Worm (Caenorhabditis elegans) whole organism, L2 larva: ENCODE measurements around the gene pgp-7.

Experiments
- C34F6.9 ChIP-seq: fragments of 150-350 bp; optimal IDR thresholded peaks from 2 replicates; lab custom pipeline; 2014; ENCODE audit warnings: missing biosample characterization, missing genetic modification characterization
- F13H6.1 ChIP-seq: sonication (generic microtip); optimal IDR thresholded peaks from 2 replicates; lab custom pipeline; 2016; ENCODE audit warnings: missing genetic modification characterization, missing compliant biosample characterization
- R02D3.7 ChIP-seq: fragments of 150-350 bp; optimal IDR thresholded peaks from 2 replicates; lab custom pipeline; 2014; ENCODE audit warnings: missing biosample characterization, missing genetic modification characterization
- Y55F3AM.14 ChIP-seq: fragments of 200-800 bp; sonication (Bioruptor generic); optimal IDR thresholded peaks from 2 replicates; lab custom pipeline; 2018; ENCODE audit warnings: mild to moderate bottlenecking, missing genetic modification characterization, missing compliant biosample characterization
- alr-1 ChIP-seq: fragments of 150-350 bp; optimal IDR thresholded peaks from 2 replicates; lab custom pipeline; 2014; ENCODE audit warnings: missing biosample characterization, missing genetic modification characterization
- aly-2 ChIP-seq: fragments of 150-350 bp; optimal IDR thresholded peaks from 2 replicates; lab custom pipeline; 2014; ENCODE audit warnings: missing biosample characterization, missing genetic modification characterization
- ama-1 ChIP-seq: fragments of 150-350 bp; optimal IDR thresholded peaks from 2 replicates; lab custom pipeline; 2018; ENCODE audit warnings: inconsistent platforms
- ceh-16 ChIP-seq: fragments of 150-350 bp; optimal IDR thresholded peaks from 2 replicates; lab custom pipeline; 2014; ENCODE audit warnings: missing biosample characterization, missing genetic modification characterization
- ceh-82 ChIP-seq: fragments of 150-350 bp; optimal IDR thresholded peaks from 2 replicates; lab custom pipeline; 2014; ENCODE audit warnings: missing biosample characterization, missing genetic modification characterization
- crh-2 ChIP-seq: sonication (generic microtip); optimal IDR thresholded peaks from 2 replicates; lab custom pipeline; 2017; ENCODE audit warnings: missing biosample characterization, missing genetic modification characterization
- egl-27 ChIP-seq: sonication (generic microtip); optimal IDR thresholded peaks from 3 replicates; lab custom pipeline; 2017; ENCODE audit warnings: missing biosample characterization, missing genetic modification reagents, missing genetic modification characterization
- elt-3 ChIP-seq: sonication (generic microtip); optimal IDR thresholded peaks from 2 replicates; lab custom pipeline; 2017; ENCODE audit warnings: missing biosample characterization, missing genetic modification characterization
- fos-1 ChIP-seq: fragments of 150-350 bp; optimal IDR thresholded peaks from 2 replicates; lab custom pipeline; 2014; ENCODE audit warnings: missing biosample characterization, missing genetic modification characterization
- gmeb-1 ChIP-seq: fragments of 150-350 bp; optimal IDR thresholded peaks from 2 replicates; lab custom pipeline; 2014; ENCODE audit warnings: missing biosample characterization, missing genetic modification characterization
- lin-11 ChIP-seq: fragments of 150-350 bp; sonication (generic microtip); optimal IDR thresholded peaks from 2 replicates; lab custom pipeline; 2014; ENCODE audit warnings: missing biosample characterization, missing genetic modification characterization, inconsistent platforms, mixed read lengths
- lin-13 ChIP-seq: fragments of 150-350 bp; optimal IDR thresholded peaks from 2 replicates; lab custom pipeline; 2014; ENCODE audit warnings: missing biosample characterization, missing genetic modification reagents, missing genetic modification characterization
- lsy-2 ChIP-seq, 2 experiments: fragments of 150-350 bp in 1 of 2; sonication (generic microtip) in 1 of 2; optimal IDR thresholded peaks; 2 replicates each; lab custom pipeline; 2014 to 2017; ENCODE audit warnings: missing biosample characterization in 2 of 2, missing genetic modification characterization in 2 of 2
- mab-5 ChIP-seq: fragments of 150-350 bp; optimal IDR thresholded peaks from 2 replicates; lab custom pipeline; 2014; ENCODE audit warnings: missing biosample characterization, missing genetic modification characterization
- mdl-1 ChIP-seq, 2 experiments: fragments of 150-350 bp in 1 of 2; sonication (generic microtip) in 1 of 2; optimal IDR thresholded peaks; 2 replicates each; lab custom pipeline; 2017; ENCODE audit warnings: missing biosample characterization in 2 of 2, missing genetic modification characterization in 2 of 2
- nhr-10 ChIP-seq: sonication (generic microtip); optimal IDR thresholded peaks from 2 replicates; lab custom pipeline; 2017; ENCODE audit warnings: missing biosample characterization, missing genetic modification characterization
- nhr-11 ChIP-seq: fragments of 150-350 bp; optimal IDR thresholded peaks from 2 replicates; lab custom pipeline; 2014; ENCODE audit warnings: missing biosample characterization, missing genetic modification characterization
- nhr-129 ChIP-seq: fragments of 150-350 bp; optimal IDR thresholded peaks from 2 replicates; lab custom pipeline; 2014; ENCODE audit warnings: missing biosample characterization, missing genetic modification characterization
- nhr-21 ChIP-seq: fragments of 150-350 bp; optimal IDR thresholded peaks from 2 replicates; lab custom pipeline; 2014; ENCODE audit warnings: missing biosample characterization, missing genetic modification characterization
- nhr-237 ChIP-seq: fragments of 150-350 bp; optimal IDR thresholded peaks from 2 replicates; lab custom pipeline; 2014; ENCODE audit warnings: missing biosample characterization, missing genetic modification characterization
- nhr-25 ChIP-seq: fragments of 150-350 bp; sonication (generic microtip); optimal IDR thresholded peaks from 3 replicates; lab custom pipeline; 2014; ENCODE audit warnings: missing biosample characterization, missing genetic modification characterization
- nhr-6 ChIP-seq: fragments of 150-350 bp; optimal IDR thresholded peaks from 2 replicates; lab custom pipeline; 2014; ENCODE audit warnings: missing biosample characterization, missing genetic modification characterization
- peb-1 ChIP-seq: fragments of 150-350 bp; optimal IDR thresholded peaks from 2 replicates; lab custom pipeline; 2014; ENCODE audit warnings: missing biosample characterization, missing genetic modification characterization
- skn-1 ChIP-seq: sonication (generic microtip); optimal IDR thresholded peaks from 2 replicates; lab custom pipeline; 2017; ENCODE audit warnings: missing biosample characterization, missing genetic modification characterization
- sma-3 ChIP-seq: sonication (generic microtip); optimal IDR thresholded peaks from 2 replicates; lab custom pipeline; 2016; ENCODE audit warnings: missing genetic modification reagents, missing genetic modification characterization, missing compliant biosample characterization
- sma-9 ChIP-seq, 2 experiments: fragments of 150-350 bp in 1 of 2; sonication (generic microtip) in 1 of 2; optimal IDR thresholded peaks; 2 replicates each; lab custom pipeline; 2014 to 2016; ENCODE audit warnings: missing genetic modification characterization in 2 of 2, mild to moderate bottlenecking in 1 of 2, missing biosample characterization in 1 of 2, missing compliant biosample characterization in 1 of 2, missing genetic modification reagents in 1 of 2, moderate library complexity in 1 of 2
- snpc-4 ChIP-seq: fragments of 150-350 bp; optimal IDR thresholded peaks from 2 replicates; lab custom pipeline; 2014; ENCODE audit warnings: missing biosample characterization, missing genetic modification characterization
- unc-39 ChIP-seq: fragments of 150-350 bp; optimal IDR thresholded peaks from 2 replicates; lab custom pipeline; 2014; ENCODE audit warnings: missing biosample characterization, missing genetic modification characterization
- unc-55 ChIP-seq: fragments of 150-350 bp; sonication (generic microtip); optimal IDR thresholded peaks from 3 replicates; lab custom pipeline; 2014; ENCODE audit warnings: missing biosample characterization, missing genetic modification reagents, missing genetic modification characterization
- unc-62 ChIP-seq: fragments of 150-350 bp; optimal IDR thresholded peaks from 2 replicates; lab custom pipeline; 2014; ENCODE audit warnings: missing biosample characterization, missing genetic modification reagents, missing genetic modification characterization
- ztf-4 ChIP-seq: fragments of 150-350 bp; optimal IDR thresholded peaks from 2 replicates; lab custom pipeline; 2014; ENCODE audit warnings: missing biosample characterization, missing genetic modification characterization

The pgp-7 gene

DNA sequence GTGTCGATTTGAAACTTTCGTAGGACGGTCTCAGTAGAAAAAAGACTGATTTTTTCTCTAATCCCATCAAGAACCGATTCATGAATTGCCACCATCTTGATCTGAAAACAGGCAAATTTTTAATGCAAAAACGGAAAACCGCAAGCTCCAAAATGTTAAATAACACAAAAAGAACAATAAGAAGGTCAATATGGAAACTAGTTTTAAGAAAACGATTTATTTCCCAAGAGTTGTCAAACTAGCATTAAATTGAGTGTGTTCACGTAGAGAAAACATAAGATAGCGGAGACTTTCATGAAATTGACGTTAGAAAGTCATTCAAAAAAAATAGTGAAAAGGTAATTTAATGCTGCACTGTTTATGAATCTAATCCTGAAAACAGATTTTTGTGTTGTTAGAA lies 43.9 kb upstream of the pgp-7 start, which contains the start of gene F47B10.9:
F47B10.9 (minus strand) TSS at position 101 of the 400 bp plus-strand sequence.
- TF ChIP-seq unc-62 (GFP tag; lab: Kevin White, UChicago): no peak
- no peak for TF ChIP-seq crh-2 (tag; lab: Kevin White, UChicago)
- no peak for TF ChIP-seq lsy-2 (tag; optimal IDR thresholded peaks at IDR 0.05; lab: Kevin White, UChicago)
- TF ChIP-seq egl-27 (tag; lab: Kevin White, UChicago): no peak

ce11 chrX:10910716-10911115 lies 40.7 kb upstream of the pgp-7 start, which contains the start of gene F47B10.8:
F47B10.8 (minus strand) TSS chrX:10910816.
- TF ChIP-seq ceh-82 (tag; lab: Kevin White, UChicago) (no peak), sma-9 (GFP tag; optimal IDR thresholded peaks at IDR 0.05; lab: Kevin White, UChicago) (peak; percentile 2), sma-9 (tag; optimal IDR thresholded peaks at IDR 0.05; lab: Kevin White, UChicago) (no peak), nhr-6 (tag; lab: Kevin White, UChicago) (no peak)
- TF ChIP-seq, all 48 proteins: peak for 1

DNA sequence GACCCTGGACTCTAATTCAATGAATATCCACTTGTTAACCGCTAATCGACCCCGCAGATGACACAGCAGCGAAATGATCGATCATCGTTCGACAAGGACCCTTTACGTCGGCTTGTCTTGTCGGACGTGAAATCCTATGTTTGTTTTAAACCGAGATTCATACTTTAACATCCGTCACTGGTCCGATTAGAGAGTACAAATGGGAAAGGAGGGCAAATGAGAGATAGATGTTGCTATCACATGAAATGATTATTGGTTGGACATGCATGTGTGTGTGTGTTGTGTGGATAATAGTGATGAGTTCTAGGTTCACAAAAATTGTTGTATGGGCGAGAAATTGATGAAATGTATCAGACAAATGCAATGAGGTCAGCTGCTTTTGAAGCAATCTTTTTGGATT lies 39.6 kb upstream of the pgp-7 start:
- TF ChIP-seq lsy-2 (tag; optimal IDR thresholded peaks at IDR 0.05; lab: Kevin White, UChicago): peak in 1 of 2 experiments; percentile 35
- TF ChIP-seq unc-55 (GFP tag; lab: Kevin White, UChicago): no peak
- peak; percentile 13 for TF ChIP-seq sma-9 (GFP tag; optimal IDR thresholded peaks at IDR 0.05; lab: Kevin White, UChicago)
- TF ChIP-seq sma-9 (tag; optimal IDR thresholded peaks at IDR 0.05; lab: Kevin White, UChicago): no peak
- TF ChIP-seq nhr-129: peak; percentile 68
- TF ChIP-seq ceh-16 (tag; lab: Kevin White, UChicago): no peak
- TF ChIP-seq lin-13 (GFP tag; lab: Kevin White, UChicago): no peak
- peak; percentile 34 for TF ChIP-seq F13H6.1
- TF ChIP-seq Y55F3AM.14 (GFP tag; lab: Kevin White, UChicago): no peak
- TF ChIP-seq, all 48 proteins: peak for 4

DNA sequence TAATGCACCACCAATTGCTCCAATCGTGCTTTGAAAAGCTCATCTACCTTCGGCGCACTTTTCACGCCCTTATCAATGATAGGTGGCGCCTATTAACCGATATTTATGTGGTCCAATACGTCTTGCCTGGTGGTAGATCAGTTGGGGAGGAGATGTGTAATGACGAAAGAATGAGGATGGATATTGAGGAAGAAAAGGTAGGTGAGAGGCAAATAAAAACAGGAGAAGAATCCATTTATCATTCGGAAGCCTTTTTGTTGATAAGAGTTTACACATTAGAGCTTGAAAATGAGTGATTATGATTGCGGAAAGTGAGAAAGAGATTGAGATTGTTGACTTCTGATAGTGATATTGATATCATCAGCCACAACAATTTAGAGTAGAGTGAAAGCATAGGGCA lies 37.4 kb upstream of the pgp-7 start:
- TF ChIP-seq mab-5 (tag; lab: Kevin White, UChicago) (peak; percentile 19), egl-27 (tag; lab: Kevin White, UChicago) (no peak), nhr-11 (no peak)

ce11 chrX:10903416-10903815 lies 33.4 kb upstream of the pgp-7 start:
- TF ChIP-seq lin-11 (tag; lab: Kevin White, UChicago): no peak
- TF ChIP-seq sma-9 (GFP tag; optimal IDR thresholded peaks at IDR 0.05; lab: Kevin White, UChicago): peak; percentile 35
- no peak for TF ChIP-seq sma-9 (tag; optimal IDR thresholded peaks at IDR 0.05; lab: Kevin White, UChicago)
- TF ChIP-seq fos-1 (tag; lab: Kevin White, UChicago): peak; percentile 66
- TF ChIP-seq, all 48 proteins: peak for 2

DNA sequence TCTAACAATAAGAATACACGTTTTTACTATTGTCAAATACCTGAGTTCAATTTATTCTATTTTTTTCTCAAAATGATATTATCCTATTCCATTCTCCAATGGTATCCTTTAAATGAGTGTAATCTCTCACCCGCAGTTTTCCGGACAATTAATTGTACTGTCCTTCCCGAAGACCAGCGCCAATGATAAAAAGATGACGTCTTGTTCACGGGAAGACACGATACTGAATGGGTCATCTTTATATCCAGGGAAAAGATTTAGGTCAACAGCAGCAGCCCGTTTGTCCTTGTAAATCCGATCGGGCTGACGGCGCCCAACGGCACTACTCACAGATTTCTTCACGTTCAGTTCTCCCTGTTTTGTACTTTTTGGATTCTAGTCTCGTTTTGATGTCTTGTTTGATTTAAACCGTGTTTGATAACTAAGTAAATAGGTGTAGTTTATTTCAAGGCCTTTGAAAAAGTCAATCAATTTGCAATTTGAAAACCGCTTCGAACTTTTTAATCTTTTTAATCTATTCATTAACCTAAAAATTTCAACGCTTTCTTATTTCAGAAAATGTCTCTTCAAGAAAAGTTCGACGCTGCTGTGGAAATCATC lies 32.8 kb upstream of the pgp-7 start, which contains the start of gene acbp-3:
acbp-3 (plus strand) TSS at position 550 of the 600 bp plus-strand sequence.
- TF ChIP-seq fos-1 (tag; lab: Kevin White, UChicago) (peak; percentile 25), nhr-21 (tag; lab: Kevin White, UChicago) (peak; percentile 32), skn-1 (tag; lab: Kevin White, UChicago) (no peak)
- TF ChIP-seq, all 48 proteins: peak for 2

DNA sequence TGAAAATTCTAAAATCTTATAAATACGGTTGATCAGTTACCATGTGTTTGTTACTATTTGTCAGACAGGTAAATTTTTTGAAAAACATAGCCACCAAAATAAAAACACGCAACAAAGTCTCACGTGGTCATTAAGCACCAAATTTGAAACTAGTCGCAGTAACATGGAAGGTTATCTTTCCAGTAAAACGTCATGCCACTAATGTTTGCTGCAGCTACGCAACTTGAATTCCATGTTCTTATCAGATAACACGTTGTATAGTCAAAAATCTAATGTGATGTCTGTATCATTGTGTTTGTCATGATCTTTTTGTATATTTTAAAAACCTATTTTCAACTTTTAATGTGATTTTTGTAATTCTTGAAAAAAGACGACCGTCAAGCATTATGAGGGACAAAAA lies 31.7 kb upstream of the pgp-7 start:
- TF ChIP-seq alr-1 (tag; lab: Kevin White, UChicago): no peak
- TF ChIP-seq elt-3: no peak
- TF ChIP-seq C34F6.9 (tag; lab: Kevin White, UChicago): no peak
- peak in 1 of 2 experiments; percentile 33 for TF ChIP-seq mdl-1 (tag; optimal IDR thresholded peaks at IDR 0.05; lab: Kevin White, UChicago)
- peak; percentile 26 for TF ChIP-seq gmeb-1
- TF ChIP-seq sma-9 (GFP tag; optimal IDR thresholded peaks at IDR 0.05; lab: Kevin White, UChicago): peak; percentile 84
- TF ChIP-seq sma-9 (tag; optimal IDR thresholded peaks at IDR 0.05; lab: Kevin White, UChicago): no peak
- peak; percentile 40 for TF ChIP-seq sma-3 (GFP tag; lab: Kevin White, UChicago)
- no peak for TF ChIP-seq peb-1 (tag; lab: Kevin White, UChicago)
- TF ChIP-seq fos-1 (tag; lab: Kevin White, UChicago): peak; percentile 84
- no peak for TF ChIP-seq nhr-21 (tag; lab: Kevin White, UChicago)
- TF ChIP-seq unc-39 (tag; lab: Kevin White, UChicago): no peak
- TF ChIP-seq F13H6.1: no peak
- TF ChIP-seq nhr-11: no peak
- TF ChIP-seq lin-13 (GFP tag; lab: Kevin White, UChicago): no peak
- no peak for TF ChIP-seq R02D3.7 (tag; lab: Kevin White, UChicago)
- no peak for TF ChIP-seq nhr-25
- TF ChIP-seq ama-1 (lab: Kevin White, UChicago): no peak
- no peak for TF ChIP-seq snpc-4 (tag; lab: Kevin White, UChicago)
- TF ChIP-seq crh-2 (tag; lab: Kevin White, UChicago): peak; percentile 75
- no peak for TF ChIP-seq skn-1 (tag; lab: Kevin White, UChicago)
- no peak for TF ChIP-seq nhr-237 (tag; lab: Kevin White, UChicago)
- no peak for TF ChIP-seq nhr-6 (tag; lab: Kevin White, UChicago)
- no peak for TF ChIP-seq aly-2 (tag; lab: Kevin White, UChicago)
- no peak for TF ChIP-seq nhr-10 (tag; lab: Kevin White, UChicago)
- TF ChIP-seq ztf-4 (tag; lab: Kevin White, UChicago): no peak
- no peak for TF ChIP-seq unc-62 (GFP tag; lab: Kevin White, UChicago)
- TF ChIP-seq ceh-16 (tag; lab: Kevin White, UChicago): no peak
